Worm (Caenorhabditis elegans) whole organism, young adult: ENCODE measurements around the gene mdf-1.

Source experiments
- D2030.7 ChIP-seq: fragments of 200-800 bp; sonication (Bioruptor generic); IDR thresholded peaks from 2 replicates; pipeline ENCODE4 v1.3.6; 2022; ENCODE audit warnings: missing genetic modification reagents, missing genetic modification characterization, missing compliant biosample characterization
- F10E7.11 ChIP-seq: sonication (generic microtip); optimal IDR thresholded peaks from 2 replicates; lab custom pipeline; 2017; ENCODE audit warnings: mild to moderate bottlenecking, missing genetic modification characterization, moderate library complexity, missing compliant biosample characterization
- F49E8.2 ChIP-seq: sonication (generic microtip); optimal IDR thresholded peaks from 3 replicates; lab custom pipeline; 2017; ENCODE audit warnings: missing genetic modification characterization, mild to moderate bottlenecking, missing compliant biosample characterization, antibody characterized with exemption, moderate library complexity; ENCODE audit not compliant: insufficient read depth
- Y67H2A.10 ChIP-seq: fragments of 200-800 bp; sonication (Bioruptor generic); conservative IDR thresholded peaks from 2 replicates; pipeline ENCODE4 v1.3.6; 2022; ENCODE audit warnings: missing genetic modification reagents, missing genetic modification characterization, missing compliant biosample characterization
- ama-1 ChIP-seq, 3 experiments: fragments of 150-350 bp in 1 of 3; sonication (generic microtip) in 2 of 3; optimal IDR thresholded peaks; 2 replicates each; lab custom pipeline; 2014 to 2018; ENCODE audit warnings: missing biosample characterization in 2 of 3, missing genetic modification characterization in 2 of 3, missing genetic modification reagents in 2 of 3
- aptf-3 ChIP-seq: fragments of 200-800 bp; sonication (Bioruptor generic); IDR thresholded peaks from 2 replicates; pipeline ENCODE4 v1.3.6; 2022; ENCODE audit warnings: missing genetic modification characterization, missing compliant biosample characterization
- attf-5 ChIP-seq: fragments of 200-800 bp; sonication (Bioruptor generic); optimal IDR thresholded peaks from 2 replicates; lab custom pipeline; 2018; ENCODE audit warnings: mild to moderate bottlenecking, missing genetic modification characterization, missing compliant biosample characterization
- ccch-3 ChIP-seq: fragments of 200-800 bp; sonication (Bioruptor generic); optimal IDR thresholded peaks from 2 replicates; lab custom pipeline; 2018; ENCODE audit warnings: mild to moderate bottlenecking, missing genetic modification characterization, missing compliant biosample characterization
- cebp-2 ChIP-seq: fragments of 200-800 bp; sonication (Bioruptor generic); IDR thresholded peaks from 2 replicates; pipeline ENCODE4 v1.3.6; 2022; ENCODE audit warnings: missing genetic modification characterization, missing compliant biosample characterization
- ceh-27 ChIP-seq: fragments of 200-800 bp; sonication (Bioruptor generic); optimal IDR thresholded peaks from 2 replicates; lab custom pipeline; 2018; ENCODE audit warnings: mild to moderate bottlenecking, missing genetic modification characterization, moderate library complexity, missing compliant biosample characterization
- ceh-40 ChIP-seq: fragments of 200-800 bp; sonication (Bioruptor generic); IDR thresholded peaks from 2 replicates; pipeline ENCODE4 v1.3.6; 2022; ENCODE audit warnings: missing genetic modification characterization, missing compliant biosample characterization
- chd-7 ChIP-seq: sonication (generic microtip); optimal IDR thresholded peaks from 2 replicates; lab custom pipeline; 2016; ENCODE audit warnings: mild to moderate bottlenecking, missing genetic modification characterization, moderate library complexity, missing compliant biosample characterization
- dox-1 ChIP-seq: fragments of 200-800 bp; sonication (Bioruptor generic); IDR thresholded peaks from 2 replicates; pipeline ENCODE4 v1.3.6; 2022; ENCODE audit warnings: missing genetic modification reagents, missing genetic modification characterization, missing compliant biosample characterization
- dpff-1 ChIP-seq: sonication (generic microtip); optimal IDR thresholded peaks from 2 replicates; lab custom pipeline; 2017; ENCODE audit warnings: mild to moderate bottlenecking, missing genetic modification characterization, missing compliant biosample characterization
- ekl-4 ChIP-seq: fragments of 200-800 bp; sonication (Bioruptor generic); IDR thresholded peaks from 2 replicates; pipeline ENCODE4 v1.3.6; 2022; ENCODE audit warnings: missing genetic modification reagents, missing genetic modification characterization, missing compliant biosample characterization
- hlh-26 ChIP-seq: fragments of 200-800 bp; sonication (Bioruptor generic); conservative IDR thresholded peaks from 2 replicates; pipeline ENCODE4 v1.3.6; 2022; ENCODE audit warnings: missing genetic modification reagents, missing genetic modification characterization, missing compliant biosample characterization
- let-526 ChIP-seq: fragments of 200-800 bp; sonication (Bioruptor generic); IDR thresholded peaks from 2 replicates; pipeline ENCODE4 v1.3.6; 2022; ENCODE audit warnings: missing genetic modification reagents, missing genetic modification characterization, missing compliant biosample characterization
- lin-26 ChIP-seq: fragments of 200-800 bp; sonication (Bioruptor generic); IDR thresholded peaks from 2 replicates; pipeline ENCODE4 v1.3.6; 2022; ENCODE audit warnings: missing genetic modification reagents, missing genetic modification characterization, missing compliant biosample characterization
- madf-10 ChIP-seq: sonication (generic microtip); optimal IDR thresholded peaks from 2 replicates; lab custom pipeline; 2016; ENCODE audit warnings: mild to moderate bottlenecking, missing genetic modification characterization, missing compliant biosample characterization
- madf-6 ChIP-seq: fragments of 200-800 bp; sonication (Bioruptor generic); IDR thresholded peaks from 2 replicates; pipeline ENCODE4 v1.3.6; 2022; ENCODE audit warnings: missing genetic modification reagents, missing genetic modification characterization, missing compliant biosample characterization
- mcd-1 ChIP-seq: fragments of 200-800 bp; sonication (Bioruptor generic); IDR thresholded peaks from 2 replicates; pipeline ENCODE4 v1.3.6; 2022; ENCODE audit warnings: missing genetic modification reagents, missing genetic modification characterization, missing compliant biosample characterization
- nfya-1 ChIP-seq: sonication (generic microtip); optimal IDR thresholded peaks from 2 replicates; lab custom pipeline; 2017; ENCODE audit warnings: antibody characterized with exemption, missing compliant biosample characterization, missing genetic modification characterization, borderline replicate concordance; ENCODE audit not compliant: insufficient read depth
- nhr-179 ChIP-seq: sonication (generic microtip); optimal IDR thresholded peaks from 2 replicates; lab custom pipeline; 2016; ENCODE audit warnings: mild to moderate bottlenecking, missing genetic modification characterization, missing compliant biosample characterization
- nhr-80 ChIP-seq: sonication (generic microtip); optimal IDR thresholded peaks from 2 replicates; lab custom pipeline; 2016; ENCODE audit warnings: missing genetic modification characterization, missing compliant biosample characterization
- nhr-90 ChIP-seq: sonication (generic microtip); optimal IDR thresholded peaks from 2 replicates; lab custom pipeline; 2016; ENCODE audit warnings: missing genotype, mild to moderate bottlenecking, missing genetic modification characterization, missing compliant biosample characterization
- rcor-1 ChIP-seq: fragments of 200-800 bp; sonication (Bioruptor generic); IDR thresholded peaks from 2 replicates; pipeline ENCODE4 v1.3.6; 2022; ENCODE audit warnings: missing genetic modification reagents, missing genetic modification characterization, missing compliant biosample characterization
- rec-8 ChIP-seq, 2 experiments: sonication (generic microtip); optimal IDR thresholded peaks; 2 replicates each; lab custom pipeline; 2016; ENCODE audit warnings: mild to moderate bottlenecking in 2 of 2, missing genetic modification characterization in 2 of 2, missing genetic modification reagents in 2 of 2, missing genotype in 2 of 2, missing biosample characterization in 1 of 2, missing compliant biosample characterization in 1 of 2, moderate library complexity in 1 of 2
- rpc-1 ChIP-seq, 2 experiments: fragments of 150-350 bp in 1 of 2; sonication (generic microtip) in 1 of 2; optimal IDR thresholded peaks; 2 replicates each; lab custom pipeline; 2014 to 2018; ENCODE audit warnings: missing biosample characterization in 1 of 2, missing genetic modification characterization in 1 of 2, missing genetic modification reagents in 1 of 2, missing genotype in 1 of 2
- sptf-2 ChIP-seq: fragments of 200-800 bp; sonication (Bioruptor generic); optimal IDR thresholded peaks from 2 replicates; lab custom pipeline; 2018; ENCODE audit warnings: mild to moderate bottlenecking, missing genetic modification characterization, missing compliant biosample characterization
- zim-3 ChIP-seq: sonication (generic microtip); optimal IDR thresholded peaks from 2 replicates; lab custom pipeline; 2017; ENCODE audit warnings: mild to moderate bottlenecking, missing genetic modification characterization, moderate library complexity, missing compliant biosample characterization
- ztf-26 ChIP-seq: sonication (generic microtip); optimal IDR thresholded peaks from 2 replicates; lab custom pipeline; 2017; ENCODE audit warnings: missing genetic modification characterization, missing compliant biosample characterization

mdf-1 gene

DNA sequence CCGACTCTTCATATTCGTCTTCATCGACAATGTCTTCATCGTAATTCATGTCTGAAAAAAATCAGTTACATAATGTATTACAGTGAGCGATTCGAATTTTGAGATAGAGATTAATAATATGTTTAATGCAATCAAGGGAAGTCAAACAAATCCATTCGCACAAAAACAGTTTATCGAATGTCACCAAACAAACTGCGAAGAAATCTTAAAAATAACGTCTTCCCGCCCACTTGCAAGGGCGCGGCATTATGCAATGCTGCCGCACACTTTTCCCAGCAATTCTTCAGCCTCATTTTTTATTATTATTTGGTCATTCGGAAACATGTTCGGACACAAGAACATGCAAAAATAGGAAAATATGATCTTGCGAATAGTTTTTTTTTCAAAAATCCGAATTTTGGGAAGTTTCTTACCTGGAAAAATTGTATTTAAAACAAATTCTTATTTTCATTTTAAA lies at the start of gene mdf-1 (continued):
- TF ChIP-seq mcd-1 (GFP tag; lab: Robert Waterston, UW) (peak; percentile 48), chd-7 (tag; lab: Kevin White, UChicago) (peak; percentile 21), nhr-80 (peak; percentile 56), zim-3 (tag; lab: Kevin White, UChicago) (no peak), madf-10 (peak; percentile 26)

DNA sequence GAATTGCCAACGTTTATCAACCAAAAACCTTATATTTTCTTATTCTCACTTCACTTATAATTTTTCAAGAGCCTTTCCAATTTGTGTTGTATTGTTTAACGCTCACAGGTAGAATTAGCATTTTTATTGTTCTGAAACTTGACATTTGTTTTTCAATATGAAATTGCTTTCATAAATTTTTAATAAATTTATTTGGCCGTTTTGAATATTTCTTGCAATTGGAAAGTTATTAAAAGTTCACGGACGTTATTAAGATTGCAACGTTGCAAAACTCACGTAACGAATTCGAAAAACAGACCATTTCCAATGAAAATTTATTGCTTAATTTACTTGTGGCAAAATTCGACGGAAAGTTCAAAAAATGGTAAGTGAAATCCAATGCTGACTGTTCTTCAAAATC lies 46.3 kb upstream of the mdf-1 start, which contains the start of gene K09G1.2:
TSS of gene K09G1.2 (plus strand) at position 301 of the 400 bp plus-strand sequence.
- TF ChIP-seq Y67H2A.10 (no peak), ekl-4 (GFP tag; lab: Robert Waterston, UW) (no peak), nhr-80 (no peak), F10E7.11 (no peak), ceh-40 (GFP tag; lab: Robert Waterston, UW) (no peak), nhr-90 (no peak), sptf-2 (GFP tag; lab: Kevin White, UChicago) (no peak), nfya-1 (tag; lab: Kevin White, UChicago) (no peak), ama-1 (optimal IDR thresholded peaks at IDR 0.05; lab: Kevin White, UChicago) (no peak), ama-1 (GFP tag; optimal IDR thresholded peaks at IDR 0.05; lab: Kevin White, UChicago) (no peak), ztf-26 (tag; lab: Kevin White, UChicago) (no peak), rcor-1 (GFP tag; lab: Robert Waterston, UW) (no peak)

DNA sequence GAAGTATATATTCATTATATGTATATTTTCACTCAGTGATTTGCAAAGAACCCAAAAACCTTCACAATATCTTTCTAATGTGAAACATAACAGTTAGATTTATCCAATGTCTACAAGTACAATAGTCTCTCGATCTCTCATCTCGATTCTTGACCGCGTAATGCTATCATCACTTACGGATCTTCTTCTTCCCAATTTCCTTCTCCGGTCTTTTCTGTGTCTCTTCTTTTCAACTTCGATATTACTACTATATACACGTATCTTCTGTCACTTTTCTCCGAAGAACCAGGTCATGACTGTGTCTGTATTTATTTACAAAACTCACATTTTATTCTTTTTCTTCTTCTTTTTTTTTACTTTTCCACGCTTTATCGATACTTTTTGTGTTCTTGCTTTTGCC lies 44.5 kb upstream of the mdf-1 start:
- TF ChIP-seq nhr-90: no peak
- TF ChIP-seq, all 124 proteins: peak for 0

DNA sequence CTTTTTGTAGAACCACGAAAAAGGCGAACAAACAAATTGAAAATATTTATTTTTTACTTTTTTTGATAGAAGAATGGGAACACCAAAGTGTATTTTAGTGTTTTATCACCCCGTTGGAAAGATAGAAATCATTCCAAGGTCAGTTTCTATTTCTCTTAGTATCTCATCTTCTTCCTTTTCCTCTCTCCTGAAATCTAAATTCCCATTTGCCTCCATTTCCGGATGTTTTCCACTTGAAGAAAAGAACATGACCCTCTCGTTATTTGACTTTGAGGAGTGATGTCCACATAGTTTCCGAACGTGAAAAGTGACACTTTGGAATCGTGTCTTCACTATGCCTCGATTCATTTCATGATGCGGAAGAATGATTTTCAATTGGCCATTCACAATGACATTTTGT lies 43.6 kb upstream of the mdf-1 start:
- TF ChIP-seq cebp-2 (GFP tag; lab: Robert Waterston, UW): no peak
- no peak for TF ChIP-seq ccch-3 (GFP tag; lab: Kevin White, UChicago)
- TF ChIP-seq ceh-27: no peak
- no peak for TF ChIP-seq dox-1 (GFP tag; lab: Robert Waterston, UW)
- TF ChIP-seq aptf-3 (GFP tag; lab: Robert Waterston, UW): no peak
- TF ChIP-seq rpc-1 (optimal IDR thresholded peaks at IDR 0.05; lab: Kevin White, UChicago): no peak
- TF ChIP-seq rpc-1 (tag; optimal IDR thresholded peaks at IDR 0.05; lab: Kevin White, UChicago): no peak
- no peak for TF ChIP-seq let-526 (GFP tag; lab: Robert Waterston, UW)

DNA sequence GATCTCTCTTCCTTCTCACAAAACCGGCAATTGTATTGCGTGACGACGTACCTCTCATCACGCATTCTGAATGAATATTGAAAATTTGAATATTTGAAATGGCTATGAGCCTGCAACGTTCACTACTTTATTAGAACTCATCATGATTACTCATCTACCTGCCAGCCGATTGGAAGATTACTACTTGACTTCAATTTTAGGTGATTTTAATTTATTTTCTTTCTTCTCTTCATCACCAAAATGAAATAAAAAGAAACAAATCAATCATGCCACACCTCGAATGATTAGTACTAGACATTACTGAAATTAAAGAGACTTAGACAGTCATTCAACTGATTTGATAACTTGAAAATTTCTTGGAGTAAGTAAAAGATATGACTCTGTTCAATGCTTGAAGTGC lies 40.2 kb upstream of the mdf-1 start:
- no peak for TF ChIP-seq attf-5 (GFP tag; lab: Kevin White, UChicago)
- TF ChIP-seq F49E8.2 (tag; lab: Kevin White, UChicago): no peak
- TF ChIP-seq dpff-1: no peak
- no peak for TF ChIP-seq rcor-1 (GFP tag; lab: Robert Waterston, UW)
- TF ChIP-seq nhr-179 (tag; lab: Kevin White, UChicago): no peak
- TF ChIP-seq D2030.7 (GFP tag; lab: Robert Waterston, UW): no peak
- TF ChIP-seq F10E7.11: no peak
- TF ChIP-seq madf-6: no peak
- TF ChIP-seq lin-26 (GFP tag; lab: Robert Waterston, UW): no peak
- no peak for TF ChIP-seq rec-8 (tag; optimal IDR thresholded peaks at IDR 0.05; lab: Kevin White, UChicago)
- no peak for TF ChIP-seq ama-1 (optimal IDR thresholded peaks at IDR 0.05; lab: Kevin White, UChicago)
- TF ChIP-seq ama-1 (GFP tag; optimal IDR thresholded peaks at IDR 0.05; lab: Kevin White, UChicago): no peak
- no peak for TF ChIP-seq nhr-90
- TF ChIP-seq hlh-26 (GFP tag; lab: Robert Waterston, UW): no peak
